Fruit fly (Drosophila melanogaster) whole organism, embryonic: Measurements from ENCODE around the gene TTLL5.

Experiments used
- B-H1 ChIP-seq: fragments of 200-800 bp; sonication (Bioruptor generic); IDR thresholded peaks from 3 replicates; pipeline ENCODE4 v1.3.6; 2022; ENCODE audit warnings: missing biosample characterization, missing genetic modification characterization
- CG10209 ChIP-seq: fragments of 200-800 bp; sonication (Bioruptor generic); optimal IDR thresholded peaks from 3 replicates; lab custom pipeline; 2017; ENCODE audit warnings: missing biosample characterization, mild to moderate bottlenecking, missing genetic modification characterization, missing genetic modification reagents
- CG10267 ChIP-seq: fragments of 200-800 bp; sonication (Bioruptor generic); optimal IDR thresholded peaks from 2 replicates; lab custom pipeline; 2018; ENCODE audit warnings: missing biosample characterization, mild to moderate bottlenecking, missing genetic modification characterization, moderate library complexity
- CG10543 ChIP-seq: fragments of 200-800 bp; sonication (Bioruptor generic); optimal IDR thresholded peaks from 3 replicates; lab custom pipeline; 2017; ENCODE audit warnings: missing biosample characterization, mild to moderate bottlenecking, missing genetic modification characterization, moderate library complexity
- CG11456 ChIP-seq: fragments of 200-800 bp; sonication (Bioruptor generic); IDR thresholded peaks from 3 replicates; pipeline ENCODE4 v1.3.6; 2022; ENCODE audit warnings: missing biosample characterization, missing genetic modification characterization
- CG12219 ChIP-seq: fragments of 200-800 bp; sonication (Bioruptor generic); optimal IDR thresholded peaks from 3 replicates; lab custom pipeline; 2018; ENCODE audit warnings: missing biosample characterization, mild to moderate bottlenecking, missing genetic modification characterization
- CG14441 ChIP-seq: fragments of 200-800 bp; sonication (Bioruptor generic); IDR thresholded peaks from 2 replicates; pipeline ENCODE4 v1.3.6; 2022; ENCODE audit warnings: missing biosample characterization, missing genetic modification characterization
- CG17359 ChIP-seq: fragments of 200-800 bp; sonication (Bioruptor generic); optimal IDR thresholded peaks from 3 replicates; lab custom pipeline; 2018; ENCODE audit warnings: missing biosample characterization, mild to moderate bottlenecking, missing genetic modification characterization, moderate library complexity
- CG17385 ChIP-seq: fragments of 200-800 bp; sonication (Bioruptor generic); optimal IDR thresholded peaks from 3 replicates; lab custom pipeline; 2018; ENCODE audit warnings: missing biosample characterization, mild to moderate bottlenecking, missing genetic modification characterization
- CG18599 ChIP-seq: fragments of 200-800 bp; sonication (Bioruptor generic); optimal IDR thresholded peaks from 3 replicates; lab custom pipeline; 2017; ENCODE audit warnings: missing biosample characterization, missing genetic modification characterization, mild to moderate bottlenecking, moderate library complexity, missing genetic modification reagents
- CG2120 ChIP-seq: fragments of 200-800 bp; sonication (Bioruptor generic); optimal IDR thresholded peaks from 3 replicates; lab custom pipeline; 2016; ENCODE audit warnings: missing biosample characterization, missing genetic modification characterization
- CG2712 ChIP-seq: fragments of 200-800 bp; optimal IDR thresholded peaks from 3 replicates; lab custom pipeline; 2019; ENCODE audit warnings: missing biosample characterization, mild to moderate bottlenecking, missing genetic modification characterization, moderate library complexity
- CG31441 ChIP-seq: fragments of 200-800 bp; sonication (Bioruptor generic); IDR thresholded peaks from 2 replicates; pipeline ENCODE4 v1.3.6; 2022; ENCODE audit warnings: missing biosample characterization, missing genetic modification characterization
- CG32532 ChIP-seq: fragments of 200-800 bp; sonication (Bioruptor generic); IDR thresholded peaks from 2 replicates; pipeline ENCODE4 v1.3.6; 2022; ENCODE audit warnings: missing biosample characterization, missing genetic modification characterization
- CG33557 ChIP-seq: fragments of 200-800 bp; sonication (Bioruptor generic); optimal IDR thresholded peaks from 2 replicates; lab custom pipeline; 2019; ENCODE audit warnings: missing biosample characterization, mild to moderate bottlenecking, missing genetic modification characterization, moderate library complexity
- CG34376 ChIP-seq: fragments of 200-800 bp; sonication (Bioruptor generic); optimal IDR thresholded peaks from 2 replicates; lab custom pipeline; 2018; ENCODE audit warnings: missing biosample characterization, mild to moderate bottlenecking, missing genetic modification characterization
- CG6854 ChIP-seq: fragments of 200-800 bp; sonication (Bioruptor generic); optimal IDR thresholded peaks from 3 replicates; lab custom pipeline; 2017; ENCODE audit warnings: missing biosample characterization, mild to moderate bottlenecking, missing genetic modification characterization
- CG8290 ChIP-seq, 3 experiments: fragments of 200-800 bp; sonication (Bioruptor generic); optimal IDR thresholded peaks; 2 replicates each; lab custom pipeline; 2016 to 2019; ENCODE audit warnings: missing biosample characterization in 3 of 3, missing genetic modification characterization in 3 of 3, mild to moderate bottlenecking in 2 of 3, moderate library complexity in 1 of 3
- CG8924 ChIP-seq: fragments of 200-800 bp; optimal IDR thresholded peaks from 3 replicates; lab custom pipeline; 2019; ENCODE audit warnings: missing biosample characterization, mild to moderate bottlenecking, missing genetic modification characterization, moderate library complexity
- CoRest ChIP-seq: fragments of 200-800 bp; sonication (Bioruptor generic); optimal IDR thresholded peaks from 3 replicates; lab custom pipeline; 2018; ENCODE audit warnings: missing biosample characterization, mild to moderate bottlenecking, missing genetic modification characterization, moderate library complexity
- Deaf1 ChIP-seq: fragments of 200-800 bp; optimal IDR thresholded peaks from 3 replicates; lab custom pipeline; 2019; ENCODE audit warnings: missing biosample characterization, mild to moderate bottlenecking, missing genetic modification characterization, moderate library complexity
- Dp ChIP-seq: fragments of 200-800 bp; sonication (Bioruptor generic); optimal IDR thresholded peaks from 2 replicates; lab custom pipeline; 2018; ENCODE audit warnings: missing biosample characterization, mild to moderate bottlenecking, missing genetic modification characterization, moderate library complexity
- Ets65A ChIP-seq: fragments of 200-800 bp; sonication (Bioruptor generic); peaks from one replicate; lab custom pipeline; 2016; ENCODE audit warnings: missing biosample characterization, missing genetic modification characterization
- Fer1 ChIP-seq: fragments of 200-800 bp; sonication (Bioruptor generic); optimal IDR thresholded peaks from 2 replicates; lab custom pipeline; 2017; ENCODE audit warnings: missing biosample characterization, mild to moderate bottlenecking, missing genetic modification characterization
- Hand ChIP-seq: fragments of 200-800 bp; sonication (Bioruptor generic); optimal IDR thresholded peaks from 2 replicates; lab custom pipeline; 2017; ENCODE audit warnings: mild to moderate bottlenecking, missing biosample characterization, missing genetic modification reagents, missing genetic modification characterization
- Hey ChIP-seq: fragments of 200-800 bp; sonication (Bioruptor generic); optimal IDR thresholded peaks from 3 replicates; lab custom pipeline; 2018; ENCODE audit warnings: missing biosample characterization, mild to moderate bottlenecking, missing genetic modification characterization
- Hmr ChIP-seq: fragments of 200-800 bp; sonication (Bioruptor generic); optimal IDR thresholded peaks from 3 replicates; lab custom pipeline; 2017; ENCODE audit warnings: mild to moderate bottlenecking, missing biosample characterization, missing genetic modification reagents, missing genetic modification characterization
- Med ChIP-seq: fragments of 200-800 bp; sonication (Bioruptor generic); peaks from one replicate; lab custom pipeline; 2016; ENCODE audit warnings: missing biosample characterization, missing genetic modification characterization, mild to moderate bottlenecking, inconsistent platforms, moderate library complexity
- Meics ChIP-seq: fragments of 200-800 bp; sonication (Bioruptor generic); optimal IDR thresholded peaks from 2 replicates; lab custom pipeline; 2017; ENCODE audit warnings: missing biosample characterization, mild to moderate bottlenecking, missing genetic modification characterization
- Nf-YC ChIP-seq: fragments of 200-800 bp; optimal IDR thresholded peaks from 3 replicates; lab custom pipeline; 2019; ENCODE audit warnings: missing biosample characterization, mild to moderate bottlenecking, missing genetic modification characterization, moderate library complexity
- Rfx ChIP-seq: fragments of 200-800 bp; sonication (Bioruptor generic); IDR thresholded peaks from 2 replicates; pipeline ENCODE4 v1.3.6; 2022; ENCODE audit warnings: missing biosample characterization, missing genetic modification characterization
- Xrp1 ChIP-seq: fragments of 200-800 bp; sonication (Bioruptor generic); IDR thresholded peaks from 2 replicates; pipeline ENCODE4 v1.3.6; 2022; ENCODE audit warnings: missing biosample characterization, missing genetic modification characterization
- abd-A ChIP-seq: fragments of 200-800 bp; sonication (Bioruptor generic); optimal IDR thresholded peaks from 3 replicates; lab custom pipeline; 2019; ENCODE audit warnings: missing biosample characterization, mild to moderate bottlenecking, missing genetic modification characterization, moderate library complexity
- caup ChIP-seq: fragments of 200-800 bp; sonication (Bioruptor generic); optimal IDR thresholded peaks from 3 replicates; lab custom pipeline; 2017; ENCODE audit warnings: missing biosample characterization, mild to moderate bottlenecking, missing genetic modification characterization, moderate library complexity; ENCODE audit not compliant: severe bottlenecking
- crol ChIP-seq: fragments of 200-800 bp; sonication (Bioruptor generic); IDR thresholded peaks from 2 replicates; pipeline ENCODE4 v1.3.6; 2022; ENCODE audit warnings: missing biosample characterization, missing genetic modification characterization
- cwo ChIP-seq: fragments of 200-800 bp; sonication (Bioruptor generic); optimal IDR thresholded peaks from 3 replicates; lab custom pipeline; 2017; ENCODE audit warnings: missing biosample characterization, missing genetic modification characterization, mild to moderate bottlenecking, moderate library complexity, missing genetic modification reagents
- gem ChIP-seq: fragments of 200-800 bp; sonication (Bioruptor generic); optimal IDR thresholded peaks from 2 replicates; lab custom pipeline; 2019; ENCODE audit warnings: missing biosample characterization, mild to moderate bottlenecking, missing genetic modification characterization, moderate library complexity
- grau ChIP-seq: fragments of 200-800 bp; optimal IDR thresholded peaks from 3 replicates; lab custom pipeline; 2019; ENCODE audit warnings: missing biosample characterization, mild to moderate bottlenecking, missing genetic modification characterization, moderate library complexity
- kay ChIP-seq: fragments of 200-800 bp; sonication (Bioruptor generic); optimal IDR thresholded peaks from 2 replicates; lab custom pipeline; 2016; ENCODE audit warnings: missing biosample characterization, missing genetic modification characterization
- lab ChIP-seq: fragments of 200-800 bp; sonication (Bioruptor generic); optimal IDR thresholded peaks from 3 replicates; lab custom pipeline; 2017; ENCODE audit warnings: missing biosample characterization, missing genetic modification characterization, mild to moderate bottlenecking, moderate library complexity, missing genetic modification reagents
- row ChIP-seq: fragments of 200-800 bp; sonication (Bioruptor generic); IDR thresholded peaks from 3 replicates; pipeline ENCODE4 v1.3.6; 2022; ENCODE audit warnings: missing biosample characterization, missing genetic modification characterization
- salm ChIP-seq: fragments of 200-800 bp; sonication (Bioruptor generic); optimal IDR thresholded peaks from 2 replicates; lab custom pipeline; 2018; ENCODE audit warnings: missing biosample characterization, mild to moderate bottlenecking, missing genetic modification characterization
- scrt ChIP-seq: fragments of 200-800 bp; sonication (Bioruptor generic); optimal IDR thresholded peaks from 2 replicates; lab custom pipeline; 2018; ENCODE audit warnings: missing biosample characterization, mild to moderate bottlenecking, missing genetic modification characterization, moderate library complexity
- slbo ChIP-seq: fragments of 200-800 bp; sonication (Bioruptor generic); IDR thresholded peaks from 2 replicates; pipeline ENCODE4 v1.3.6; 2022; ENCODE audit warnings: missing biosample characterization, missing genetic modification characterization
- ssp ChIP-seq: fragments of 200-800 bp; sonication (Bioruptor generic); IDR thresholded peaks from 2 replicates; pipeline ENCODE4 v1.3.6; 2022; ENCODE audit warnings: missing biosample characterization, missing genetic modification characterization
- tgo ChIP-seq: fragments of 200-800 bp; sonication (Bioruptor generic); IDR thresholded peaks from 3 replicates; pipeline ENCODE4 v1.3.6; 2022; ENCODE audit warnings: missing biosample characterization, missing genetic modification characterization
- vfl ChIP-seq: fragments of 200-800 bp; sonication (Bioruptor generic); optimal IDR thresholded peaks from 2 replicates; lab custom pipeline; 2016; ENCODE audit warnings: missing biosample characterization, missing genetic modification characterization

TTLL5 gene

dm6 chr3R:25166788-25167187 is 44.1 kb upstream of the TTLL5 start (continued):
- TF ChIP-seq ssp (GFP tag; lab: Robert Waterston, UW) (no peak), CG10209 (GFP tag; lab: Kevin White, UChicago) (no peak), abd-A (tag; lab: Kevin White, UChicago) (peak; percentile 77), Hey (tag; lab: Kevin White, UChicago) (peak; percentile 34), CG11456 (GFP tag; lab: Robert Waterston, UW) (no peak), crol (GFP tag; lab: Robert Waterston, UW) (peak; percentile 51), CG17359 (tag; lab: Kevin White, UChicago) (no peak), B-H1 (GFP tag; lab: Robert Waterston, UW) (no peak)

DNA sequence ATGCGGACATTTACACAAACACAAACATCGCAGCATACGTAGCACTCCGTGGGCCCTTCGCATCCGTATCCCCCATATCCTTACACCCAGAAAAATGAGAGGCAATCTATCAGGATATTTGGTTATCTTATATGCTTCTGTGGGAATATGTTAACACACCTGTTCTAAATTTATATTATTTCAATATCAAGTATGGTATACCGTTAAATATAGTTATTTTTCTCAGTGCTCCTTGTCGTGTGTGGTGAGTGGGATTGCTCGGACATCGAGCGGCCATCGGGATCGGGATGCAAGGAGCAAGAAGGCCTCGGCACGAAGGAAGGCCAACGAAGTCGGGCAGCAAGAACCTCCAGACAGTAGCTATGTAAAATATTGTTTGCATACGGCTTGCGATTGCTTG is 38.8 kb upstream of the TTLL5 start:
- TF ChIP-seq Rfx (GFP tag; lab: Robert Waterston, UW), result no peak
- peak; percentile 66 for TF ChIP-seq Deaf1 (tag; lab: Kevin White, UChicago)
- TF ChIP-seq CG32532 (GFP tag; lab: Robert Waterston, UW), result peak; percentile 20; the same call in 1 of the 2 replicates
- TF ChIP-seq CG18599 (GFP tag; lab: Kevin White, UChicago), result peak; percentile 59
- TF ChIP-seq slbo (GFP tag; lab: Robert Waterston, UW), result peak; percentile 12; the same call in 1 of the 2 replicates
- TF ChIP-seq Ets65A (GFP tag; lab: Kevin White, UChicago), result peak; percentile 64
- peak; percentile 35 for TF ChIP-seq lab (GFP tag; lab: Kevin White, UChicago)
- TF ChIP-seq Med, result peak; percentile 8
- TF ChIP-seq CG10543, result no peak
- TF ChIP-seq CG8290 (GFP tag; optimal IDR thresholded peaks at IDR 0.05; lab: Kevin White, UChicago), result no peak
- peak in 1 of 2 experiments; percentile 6 for TF ChIP-seq CG8290 (tag; optimal IDR thresholded peaks at IDR 0.05; lab: Kevin White, UChicago)
- TF ChIP-seq Hmr (GFP tag; lab: Kevin White, UChicago), result peak; percentile 3
- TF ChIP-seq caup (GFP tag; lab: Kevin White, UChicago), result no peak
- peak; percentile 9 for TF ChIP-seq CG2120 (GFP tag; lab: Kevin White, UChicago)

- TF ChIP-seq kay (GFP tag; lab: Kevin White, UChicago), result no peak
- peak; percentile 46 for TF ChIP-seq grau (tag; lab: Kevin White, UChicago)
- peak; percentile 7 for TF ChIP-seq CG12219
- peak; percentile 29 for TF ChIP-seq Nf-YC
- 0 out of 2 replicates have a peak, but pooled peaks have one; percentile 9 for TF ChIP-seq Xrp1 (GFP tag; lab: Robert Waterston, UW)
- TF ChIP-seq Dp, result no peak
- peak; percentile 30 for TF ChIP-seq CG2712 (tag; lab: Kevin White, UChicago)
- no peak for TF ChIP-seq CG14441
- TF ChIP-seq Fer1 (GFP tag; lab: Kevin White, UChicago), result peak; percentile 70
- TF ChIP-seq Meics (GFP tag; lab: Kevin White, UChicago), result peak; percentile 45
- peak; percentile 27 for TF ChIP-seq CoRest
- peak; percentile 20 for TF ChIP-seq CG6854 (GFP tag; lab: Kevin White, UChicago)
- TF ChIP-seq row (GFP tag; lab: Robert Waterston, UW), result peak; percentile 61; the same call in 2 of the 3 replicates
- peak; percentile 39; the same call in 1 of the 2 replicates for TF ChIP-seq CG31441 (GFP tag; lab: Robert Waterston, UW)
- peak; percentile 37 for TF ChIP-seq scrt (GFP tag; lab: Kevin White, UChicago)
- peak; percentile 29 for TF ChIP-seq Hand (GFP tag; lab: Kevin White, UChicago)
- peak; percentile 47 for TF ChIP-seq gem
- TF ChIP-seq CG2120 (GFP tag; lab: Kevin White, UChicago), result peak; percentile 36
- no peak for TF ChIP-seq CG33557 (GFP tag; lab: Kevin White, UChicago)
- TF ChIP-seq cwo (GFP tag; lab: Kevin White, UChicago), result peak; percentile 50
- TF ChIP-seq CG10267 (tag; lab: Kevin White, UChicago), result peak; percentile 22
- TF ChIP-seq vfl (GFP tag; lab: Kevin White, UChicago), result no peak
- TF ChIP-seq CG34376, result peak; percentile 23
- TF ChIP-seq salm (tag; lab: Kevin White, UChicago), result no peak
- TF ChIP-seq tgo, result 0 out of 3 replicates have a peak, but pooled peaks have one; percentile 20
- peak; percentile 35 for TF ChIP-seq CG8924 (tag; lab: Kevin White, UChicago)
- TF ChIP-seq CG17385 (GFP tag; lab: Kevin White, UChicago), result peak; percentile 1
These were observed 29.6 kb upstream of the TTLL5 start for dm6 chr3R:25152342-25152741.
